Worm (Caenorhabditis elegans): ENCODE measurements around the gene C50F4.12.

- TF ChIP-seq pqm-1 (tag; optimal IDR thresholded peaks at IDR 0.05) (no peak), fos-1 (tag; optimal IDR thresholded peaks at IDR 0.05) (peak; percentile 24), nhr-77 (tag; optimal IDR thresholded peaks at IDR 0.05) (peak; percentile 23), nhr-85 (tag) (no peak), lin-13 (GFP tag; optimal IDR thresholded peaks at IDR 0.05) (no peak), snpc-4 (tag; optimal IDR thresholded peaks at IDR 0.05) (peak; percentile 12), efl-1 (optimal IDR thresholded peaks at IDR 0.05) (peak; percentile 60 to 63), efl-1 (GFP tag; optimal IDR thresholded peaks at IDR 0.05 in 1 of 2) (peak; percentile 53 to 93)
These were observed 5.7 kb upstream of the C50F4.12 start, which contains the start of the genes his-35 and his-41 for ce11 chrV:9545238-9545709.
